Worm (Caenorhabditis elegans): Measurements from ENCODE around the gene fbxb-46.

DNA sequence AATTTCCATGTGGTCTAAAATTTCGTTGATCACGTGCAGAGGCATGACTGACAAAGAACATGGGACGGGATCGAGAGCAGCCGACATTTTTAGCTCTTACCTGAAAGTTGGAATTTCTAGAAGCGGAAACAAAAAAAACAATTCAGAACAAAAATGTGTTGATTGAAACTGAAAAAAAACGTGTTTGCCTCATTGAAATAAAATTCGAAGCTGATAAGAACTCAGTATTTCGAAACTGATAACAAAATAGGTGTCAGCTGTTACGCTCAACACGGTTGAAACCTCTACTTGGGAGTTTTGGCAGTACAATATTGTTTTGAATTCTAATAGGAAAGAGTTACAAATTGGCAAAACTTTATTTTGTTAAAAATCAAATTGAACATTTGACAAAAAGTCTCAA is 38.0 kb upstream of the fbxb-46 start:
- no peak for TF ChIP-seq flt-1 (GFP tag; IDR thresholded peaks at IDR 0.05)
- TF ChIP-seq F13C5.2 (tag; optimal IDR thresholded peaks at IDR 0.05) = no peak
